Worm (Caenorhabditis elegans) whole organism, early embryonic: Measurements from ENCODE around the gene C03E10.3.

ENCODE experiments used
- B0310.2 ChIP-seq: sonication (generic microtip); optimal IDR thresholded peaks from 2 replicates; lab custom pipeline; 2016; ENCODE audit warnings: mild to moderate bottlenecking, missing genetic modification characterization, missing compliant biosample characterization
- F13C5.2 ChIP-seq: sonication (generic microtip); optimal IDR thresholded peaks from 2 replicates; lab custom pipeline; 2017; ENCODE audit warnings: mild to moderate bottlenecking, missing genetic modification characterization, inconsistent platforms, missing compliant biosample characterization
- aly-1 ChIP-seq: sonication (generic microtip); optimal IDR thresholded peaks from 2 replicates; lab custom pipeline; 2016; ENCODE audit warnings: missing genetic modification characterization, missing compliant biosample characterization
- ama-1 ChIP-seq: fragments of 150-350 bp; optimal IDR thresholded peaks from 2 replicates; lab custom pipeline; 2014
- ceh-13 ChIP-seq: fragments of 200-800 bp; sonication (Bioruptor generic); optimal IDR thresholded peaks from 2 replicates; lab custom pipeline; 2018; ENCODE audit warnings: mild to moderate bottlenecking, missing genetic modification characterization, missing compliant biosample characterization
- ceh-36 ChIP-seq: sonication (generic microtip); optimal IDR thresholded peaks from 2 replicates; lab custom pipeline; 2016; ENCODE audit warnings: missing genetic modification characterization, inconsistent platforms, missing compliant biosample characterization
- ets-7 ChIP-seq: sonication (generic microtip); optimal IDR thresholded peaks from 2 replicates; lab custom pipeline; 2016; ENCODE audit warnings: missing genotype, missing genetic modification characterization, missing compliant biosample characterization
- flt-1 ChIP-seq: fragments of 200-800 bp; sonication (Bioruptor generic); IDR thresholded peaks from 2 replicates; pipeline ENCODE4 v1.3.6; 2022; ENCODE audit warnings: missing genetic modification characterization, missing compliant biosample characterization
- hmbx-1 ChIP-seq: sonication (generic microtip); optimal IDR thresholded peaks from 2 replicates; lab custom pipeline; 2016; ENCODE audit warnings: mild to moderate bottlenecking, missing genetic modification characterization, missing compliant biosample characterization
- hmg-4 ChIP-seq: fragments of 200-800 bp; sonication (Bioruptor generic); optimal IDR thresholded peaks from 2 replicates; lab custom pipeline; 2018; ENCODE audit warnings: mild to moderate bottlenecking, missing genetic modification characterization, missing compliant biosample characterization
- hnd-1 ChIP-seq: sonication (generic microtip); optimal IDR thresholded peaks from 2 replicates; lab custom pipeline; 2016; ENCODE audit warnings: missing genetic modification characterization, missing compliant biosample characterization
- pes-1 ChIP-seq: fragments of 200-800 bp; sonication (Bioruptor generic); IDR thresholded peaks from 2 replicates; pipeline ENCODE4 v1.3.6; 2022; ENCODE audit warnings: missing genetic modification reagents, missing genetic modification characterization, missing compliant biosample characterization
- scrt-1 ChIP-seq: fragments of 200-800 bp; sonication (Bioruptor generic); IDR thresholded peaks from 2 replicates; pipeline ENCODE4 v1.3.6; 2022; ENCODE audit warnings: missing genetic modification characterization, missing compliant biosample characterization
- sea-1 ChIP-seq: fragments of 200-800 bp; sonication (Bioruptor generic); conservative IDR thresholded peaks from 2 replicates; pipeline ENCODE4 v1.3.6; 2022; ENCODE audit warnings: missing genetic modification characterization, missing compliant biosample characterization
- tbx-11 ChIP-seq: fragments of 200-800 bp; sonication (Bioruptor generic); IDR thresholded peaks from 2 replicates; pipeline ENCODE4 v1.3.6; 2022; ENCODE audit warnings: missing genetic modification characterization, missing compliant biosample characterization
- tbx-37 ChIP-seq: fragments of 200-800 bp; sonication (Bioruptor generic); conservative IDR thresholded peaks from 2 replicates; pipeline ENCODE4 v1.3.6; 2022; ENCODE audit warnings: missing genetic modification reagents, missing genetic modification characterization, missing compliant biosample characterization
- tra-4 ChIP-seq: sonication (generic microtip); optimal IDR thresholded peaks from 2 replicates; lab custom pipeline; 2017; ENCODE audit warnings: missing genetic modification characterization, missing compliant biosample characterization

The C03E10.3 gene

ce11 chrV:11265482-11265881, 20.7 kb upstream of the C03E10.3 start, which contains the start of gene cln-3.1:
cln-3.1 (minus strand) TSS chrV:11265652.
- TF ChIP-seq tra-4, result no peak
- no peak for TF ChIP-seq ceh-13
- no peak for TF ChIP-seq scrt-1
- no peak for TF ChIP-seq ceh-36 (tag; lab: Kevin White, UChicago)
- TF ChIP-seq ama-1 (lab: Kevin White, UChicago), result no peak
- TF ChIP-seq B0310.2 (tag; lab: Kevin White, UChicago), result no peak
- no peak for TF ChIP-seq pes-1 (GFP tag; lab: Robert Waterston, UW)
- no peak for TF ChIP-seq flt-1
- TF ChIP-seq sea-1, result no peak
- no peak for TF ChIP-seq aly-1
- no peak for TF ChIP-seq tbx-37
- no peak for TF ChIP-seq ets-7 (tag; lab: Kevin White, UChicago)
- no peak for TF ChIP-seq hmbx-1 (tag; lab: Kevin White, UChicago)
- TF ChIP-seq tbx-11, result no peak
- TF ChIP-seq hnd-1 (tag; lab: Kevin White, UChicago), result no peak
- no peak for TF ChIP-seq hmg-4
- no peak for TF ChIP-seq F13C5.2 (tag; lab: Kevin White, UChicago)

ce11 chrV:11266681-11267080, 19.5 kb upstream of the C03E10.3 start, which contains the start of gene str-116:
str-116 (plus strand) TSS chrV:11266981.
- no peak for TF ChIP-seq ama-1 (lab: Kevin White, UChicago)
- no peak for TF ChIP-seq tbx-11
- no peak for TF ChIP-seq scrt-1
- TF ChIP-seq F13C5.2 (tag; lab: Kevin White, UChicago), result no peak
- TF ChIP-seq ceh-36 (tag; lab: Kevin White, UChicago), result no peak
- TF ChIP-seq B0310.2 (tag; lab: Kevin White, UChicago), result no peak
- TF ChIP-seq aly-1, result no peak
- TF ChIP-seq hmbx-1 (tag; lab: Kevin White, UChicago), result no peak
- no peak for TF ChIP-seq flt-1
- no peak for TF ChIP-seq ets-7 (tag; lab: Kevin White, UChicago)

DNA sequence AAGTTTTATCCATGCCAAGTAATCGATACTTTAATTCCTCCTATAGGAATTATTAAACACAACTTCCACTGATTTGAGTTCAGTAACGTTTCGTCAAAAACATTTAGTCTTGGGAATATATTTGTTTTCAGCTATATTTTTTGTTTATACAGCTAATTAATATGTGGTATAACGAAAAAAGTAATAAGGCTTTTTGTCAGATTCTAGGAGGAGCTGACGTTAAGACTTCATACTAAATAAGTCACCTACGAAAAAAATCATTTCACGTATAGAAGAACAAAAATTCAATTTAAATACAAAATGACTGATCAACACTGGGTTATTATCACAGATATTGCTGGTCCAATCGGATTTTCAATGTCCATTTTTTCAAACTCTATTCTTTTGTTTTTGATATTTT, 17.4 kb upstream of the C03E10.3 start, which contains the start of gene str-115:
Gene str-115 (plus strand): TSS at position 301 of the 400 bp plus-strand sequence.
- TF ChIP-seq scrt-1 (no peak), B0310.2 (tag; lab: Kevin White, UChicago) (no peak), pes-1 (GFP tag; lab: Robert Waterston, UW) (no peak), ceh-13 (no peak), ama-1 (lab: Kevin White, UChicago) (no peak), F13C5.2 (tag; lab: Kevin White, UChicago) (no peak), hnd-1 (tag; lab: Kevin White, UChicago) (no peak), tra-4 (no peak), hmbx-1 (tag; lab: Kevin White, UChicago) (no peak), tbx-37 (no peak), tbx-11 (no peak), hmg-4 (no peak), ets-7 (tag; lab: Kevin White, UChicago) (no peak), sea-1 (no peak), aly-1 (no peak), flt-1 (no peak), ceh-36 (tag; lab: Kevin White, UChicago) (no peak)

- TF ChIP-seq hmbx-1 (tag; lab: Kevin White, UChicago) (no peak), hnd-1 (tag; lab: Kevin White, UChicago) (no peak), hmg-4 (no peak), sea-1 (no peak), tbx-11 (no peak), tbx-37 (no peak), pes-1 (GFP tag; lab: Robert Waterston, UW) (no peak), F13C5.2 (tag; lab: Kevin White, UChicago) (no peak), aly-1 (no peak), scrt-1 (no peak), tra-4 (no peak), ets-7 (tag; lab: Kevin White, UChicago) (no peak), ama-1 (lab: Kevin White, UChicago) (no peak)
These were observed 15.2 kb upstream of the C03E10.3 start, which contains the start of gene clec-222 for ce11 chrV:11271051-11271450. clec-222 (plus strand) TSS chrV:11271351.

ce11 chrV:11272848-11273247, 13.4 kb upstream of the C03E10.3 start, which contains the start of gene clec-223:
clec-223 (plus strand) TSS chrV:11273148.
- no peak for TF ChIP-seq scrt-1
- no peak for TF ChIP-seq hnd-1 (tag; lab: Kevin White, UChicago)
- no peak for TF ChIP-seq hmg-4
- TF ChIP-seq hmbx-1 (tag; lab: Kevin White, UChicago), result no peak
- no peak for TF ChIP-seq aly-1
- no peak for TF ChIP-seq ceh-36 (tag; lab: Kevin White, UChicago)
- no peak for TF ChIP-seq flt-1
- no peak for TF ChIP-seq B0310.2 (tag; lab: Kevin White, UChicago)

- no peak for TF ChIP-seq ceh-13
- no peak for TF ChIP-seq ceh-36 (tag; lab: Kevin White, UChicago)
- no peak for TF ChIP-seq ama-1 (lab: Kevin White, UChicago)
- no peak for TF ChIP-seq aly-1
- no peak for TF ChIP-seq B0310.2 (tag; lab: Kevin White, UChicago)
- TF ChIP-seq F13C5.2 (tag; lab: Kevin White, UChicago), result no peak
- no peak for TF ChIP-seq hmbx-1 (tag; lab: Kevin White, UChicago)
- no peak for TF ChIP-seq hmg-4
- no peak for TF ChIP-seq scrt-1
- TF ChIP-seq sea-1, result no peak
- TF ChIP-seq hnd-1 (tag; lab: Kevin White, UChicago), result no peak
- no peak for TF ChIP-seq tbx-37
- no peak for TF ChIP-seq tra-4
- no peak for TF ChIP-seq ets-7 (tag; lab: Kevin White, UChicago)
- TF ChIP-seq flt-1, result no peak
- TF ChIP-seq pes-1 (GFP tag; lab: Robert Waterston, UW), result no peak
- no peak for TF ChIP-seq tbx-11
These were observed 6.7 kb upstream of the C03E10.3 start for ce11 chrV:11279564-11279963.

DNA sequence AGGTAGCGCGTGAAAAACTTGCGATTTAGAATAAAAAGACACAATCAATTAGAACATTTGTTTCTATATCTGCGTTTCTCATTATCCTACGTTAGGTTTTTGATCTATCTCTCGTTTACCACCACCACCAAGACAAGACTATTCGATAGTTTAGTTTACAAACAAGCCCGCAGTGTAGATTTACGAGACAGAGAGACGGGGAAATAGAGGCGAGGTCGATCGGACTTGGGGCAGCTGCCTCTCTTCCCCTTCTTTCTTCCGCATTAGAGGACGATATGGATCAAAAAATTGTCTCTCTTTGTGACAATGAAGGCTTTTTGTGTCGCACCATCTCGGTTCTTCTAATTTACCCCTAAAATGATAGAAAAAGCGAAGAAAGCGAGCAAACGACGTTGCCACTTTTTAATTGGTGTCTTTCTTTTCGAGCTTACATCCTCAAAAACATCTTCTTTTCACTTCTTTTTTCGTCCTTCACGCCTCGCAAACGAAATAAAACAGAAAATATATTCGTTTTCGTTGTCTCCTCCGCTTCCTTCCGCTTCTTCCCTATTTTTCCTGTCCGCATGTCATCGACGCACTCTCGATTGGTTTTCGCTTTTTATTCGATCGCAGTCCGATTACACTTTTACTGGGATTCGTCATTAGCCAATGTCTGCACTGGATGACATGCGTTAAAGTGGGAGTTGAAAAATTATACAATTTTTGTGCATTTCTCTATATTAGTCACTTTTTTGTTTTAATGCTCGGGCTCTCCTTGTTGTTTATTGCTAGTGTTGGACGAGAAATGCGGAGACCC, 4.6 kb upstream of the C03E10.3 start:
- TF ChIP-seq hmg-4, result peak; percentile 52
- no peak for TF ChIP-seq hmbx-1 (tag; lab: Kevin White, UChicago)
